Fruit fly (Drosophila melanogaster) whole organism, embryonic: ENCODE data around the gene unc79.
A peak's percentile ranks its signal among the peaks of the same experiment; 100 is the strongest.

Experiments used
- BEAF-32 ChIP-seq: fragments of 200-800 bp; sonication (Bioruptor generic); optimal IDR thresholded peaks from 3 replicates; lab custom pipeline; 2017; ENCODE audit warnings: missing biosample characterization, missing genetic modification characterization, mild to moderate bottlenecking, moderate library complexity, missing genetic modification reagents
- CG10654 ChIP-seq: fragments of 200-800 bp; sonication (Bioruptor generic); optimal IDR thresholded peaks from 2 replicates; lab custom pipeline; 2016; ENCODE audit warnings: missing biosample characterization, missing genetic modification characterization
- CG14050 ChIP-seq: fragments of 200-800 bp; sonication (Bioruptor generic); IDR thresholded peaks from 3 replicates; pipeline ENCODE4 v1.3.6; 2022; ENCODE audit warnings: missing biosample characterization, missing genetic modification characterization
- CG14965 ChIP-seq: fragments of 200-800 bp; sonication (Bioruptor generic); optimal IDR thresholded peaks from 2 replicates; lab custom pipeline; 2016; ENCODE audit warnings: missing biosample characterization, missing genetic modification characterization, borderline replicate concordance
- CG15601 ChIP-seq: fragments of 200-800 bp; sonication (Bioruptor generic); optimal IDR thresholded peaks from 3 replicates; lab custom pipeline; 2019; ENCODE audit warnings: missing biosample characterization, mild to moderate bottlenecking, missing genetic modification characterization, moderate library complexity
- CG1602 ChIP-seq: fragments of 200-800 bp; sonication (Bioruptor generic); optimal IDR thresholded peaks from 3 replicates; lab custom pipeline; 2016; ENCODE audit warnings: missing biosample characterization, missing genetic modification characterization
- CG18619 ChIP-seq: fragments of 200-800 bp; sonication (Bioruptor generic); optimal IDR thresholded peaks from 3 replicates; lab custom pipeline; 2017; ENCODE audit warnings: missing biosample characterization, mild to moderate bottlenecking, missing genetic modification characterization
- CG2712 ChIP-seq: fragments of 200-800 bp; optimal IDR thresholded peaks from 3 replicates; lab custom pipeline; 2019; ENCODE audit warnings: missing biosample characterization, mild to moderate bottlenecking, missing genetic modification characterization, moderate library complexity
- CG42726 ChIP-seq: fragments of 200-800 bp; sonication (Bioruptor generic); IDR thresholded peaks from 2 replicates; pipeline ENCODE4 v1.3.6; 2022; ENCODE audit warnings: missing biosample characterization, missing genetic modification characterization; ENCODE audit not compliant: partially characterized antibody
- CG4854 ChIP-seq: fragments of 200-800 bp; sonication (Bioruptor generic); optimal IDR thresholded peaks from 2 replicates; lab custom pipeline; 2016; ENCODE audit warnings: missing biosample characterization, missing genetic modification characterization, inconsistent platforms
- CG6854 ChIP-seq: fragments of 200-800 bp; sonication (Bioruptor generic); optimal IDR thresholded peaks from 3 replicates; lab custom pipeline; 2017; ENCODE audit warnings: missing biosample characterization, mild to moderate bottlenecking, missing genetic modification characterization
- CG7271 ChIP-seq: fragments of 200-800 bp; sonication (Bioruptor generic); optimal IDR thresholded peaks from 2 replicates; lab custom pipeline; 2018; ENCODE audit warnings: missing biosample characterization, mild to moderate bottlenecking, missing genetic modification characterization, moderate library complexity
- CG7372 ChIP-seq: fragments of 200-800 bp; sonication (Bioruptor generic); IDR thresholded peaks from 2 replicates; pipeline ENCODE4 v1.3.6; 2022; ENCODE audit warnings: missing biosample characterization, missing genetic modification characterization
- CG8359 ChIP-seq: fragments of 200-800 bp; sonication (Bioruptor generic); optimal IDR thresholded peaks from 2 replicates; lab custom pipeline; 2017; ENCODE audit warnings: missing biosample characterization, mild to moderate bottlenecking, missing genetic modification characterization, borderline replicate concordance
- CG9817 ChIP-seq: fragments of 200-800 bp; sonication (Bioruptor generic); optimal IDR thresholded peaks from 2 replicates; lab custom pipeline; 2018; ENCODE audit warnings: missing biosample characterization, mild to moderate bottlenecking, missing genetic modification characterization, moderate library complexity
- Dad ChIP-seq: fragments of 200-800 bp; sonication (Bioruptor generic); optimal IDR thresholded peaks from 3 replicates; lab custom pipeline; 2016; ENCODE audit warnings: missing biosample characterization, missing genetic modification characterization
- Deaf1 ChIP-seq: fragments of 200-800 bp; optimal IDR thresholded peaks from 3 replicates; lab custom pipeline; 2019; ENCODE audit warnings: missing biosample characterization, mild to moderate bottlenecking, missing genetic modification characterization, moderate library complexity
- Dll ChIP-seq: fragments of 200-800 bp; sonication (Bioruptor generic); IDR thresholded peaks from 4 replicates; pipeline ENCODE4 v1.3.6; 2022; ENCODE audit warnings: missing biosample characterization, missing genetic modification characterization; ENCODE audit not compliant: partially characterized antibody
- Elba2 ChIP-seq: fragments of 200-800 bp; sonication (Bioruptor generic); optimal IDR thresholded peaks from 3 replicates; lab custom pipeline; 2016; ENCODE audit warnings: missing biosample characterization, missing genetic modification characterization
- Ets65A ChIP-seq: fragments of 200-800 bp; sonication (Bioruptor generic); peaks from one replicate; lab custom pipeline; 2016; ENCODE audit warnings: missing biosample characterization, missing genetic modification characterization
- Fer1 ChIP-seq: fragments of 200-800 bp; sonication (Bioruptor generic); optimal IDR thresholded peaks from 2 replicates; lab custom pipeline; 2017; ENCODE audit warnings: missing biosample characterization, mild to moderate bottlenecking, missing genetic modification characterization
- Nf-YA ChIP-seq: fragments of 200-800 bp; sonication (Bioruptor generic); IDR thresholded peaks from 2 replicates; pipeline ENCODE4 v1.3.6; 2022; ENCODE audit warnings: missing biosample characterization, missing genetic modification characterization
- Oaz ChIP-seq: fragments of 200-800 bp; sonication (Bioruptor generic); IDR thresholded peaks from 2 replicates; pipeline ENCODE4 v1.3.6; 2022; ENCODE audit warnings: missing biosample characterization, missing genetic modification characterization
- Scr ChIP-seq: fragments of 200-800 bp; sonication (Bioruptor generic); IDR thresholded peaks from 2 replicates; pipeline ENCODE4 v1.3.6; 2022; ENCODE audit warnings: missing biosample characterization, missing genetic modification characterization; ENCODE audit not compliant: partially characterized antibody
- Usf ChIP-seq: fragments of 200-800 bp; sonication (Bioruptor generic); optimal IDR thresholded peaks from 2 replicates; lab custom pipeline; 2017; ENCODE audit warnings: missing genotype, missing biosample characterization, missing genetic modification characterization
- Xrp1 ChIP-seq: fragments of 200-800 bp; sonication (Bioruptor generic); IDR thresholded peaks from 2 replicates; pipeline ENCODE4 v1.3.6; 2022; ENCODE audit warnings: missing biosample characterization, missing genetic modification characterization
- aop ChIP-seq: fragments of 200-800 bp; sonication (Bioruptor generic); IDR thresholded peaks from 2 replicates; pipeline ENCODE4 v1.3.6; 2022; ENCODE audit warnings: missing biosample characterization, missing genetic modification characterization
- bsh ChIP-seq, 2 experiments: fragments of 200-800 bp; sonication (Bioruptor generic); optimal IDR thresholded peaks; 2 replicates each; lab custom pipeline; 2017 to 2018; ENCODE audit warnings: mild to moderate bottlenecking in 2 of 2, missing biosample characterization in 2 of 2, missing genetic modification characterization in 2 of 2, moderate library complexity in 1 of 2
- corto ChIP-seq: fragments of 200-800 bp; sonication (Bioruptor generic); optimal IDR thresholded peaks from 2 replicates; lab custom pipeline; 2016; ENCODE audit warnings: missing biosample characterization, mild to moderate bottlenecking, missing genetic modification characterization, moderate library complexity
- da ChIP-seq: fragments of 200-800 bp; sonication (Bioruptor generic); optimal IDR thresholded peaks from 2 replicates; lab custom pipeline; 2016; ENCODE audit warnings: missing biosample characterization, missing genetic modification characterization
- disco-r ChIP-seq: fragments of 200-800 bp; sonication (Bioruptor generic); optimal IDR thresholded peaks from 2 replicates; lab custom pipeline; 2016; ENCODE audit warnings: missing biosample characterization, missing genetic modification characterization
- lab ChIP-seq: fragments of 200-800 bp; sonication (Bioruptor generic); optimal IDR thresholded peaks from 3 replicates; lab custom pipeline; 2017; ENCODE audit warnings: missing biosample characterization, missing genetic modification characterization, mild to moderate bottlenecking, moderate library complexity, missing genetic modification reagents
- lbe ChIP-seq: fragments of 200-800 bp; sonication (Bioruptor generic); optimal IDR thresholded peaks from 2 replicates; lab custom pipeline; 2016; ENCODE audit warnings: missing biosample characterization, mild to moderate bottlenecking, missing genetic modification characterization
- nom ChIP-seq: fragments of 200-800 bp; sonication (Bioruptor generic); optimal IDR thresholded peaks from 2 replicates; lab custom pipeline; 2017; ENCODE audit warnings: missing biosample characterization, missing genetic modification characterization, mild to moderate bottlenecking, moderate library complexity, missing genetic modification reagents
- prd ChIP-seq, 3 experiments: fragments of >200 bp in 2 of 3; fragments of 200-800 bp in 1 of 3; sonication (Bioruptor generic) in 1 of 3; optimal IDR thresholded peaks in 2 of 3; IDR thresholded peaks in 1 of 3; 2 replicates in 2 of 3; 3 replicates in 1 of 3; pipeline versions ENCODE4 v1.3.6 to Lab custom; 2017 to 2022; ENCODE audit warnings: missing biosample characterization in 1 of 3, missing genetic modification characterization in 1 of 3
- sens ChIP-seq: fragments of 200-800 bp; sonication (Bioruptor generic); peaks from one replicate; lab custom pipeline; 2016; ENCODE audit warnings: missing biosample characterization, missing genetic modification characterization
- seq ChIP-seq: fragments of 200-800 bp; sonication (Bioruptor generic); IDR thresholded peaks from 2 replicates; pipeline ENCODE4 v1.3.6; 2022; ENCODE audit warnings: missing biosample characterization, missing genetic modification characterization
- slou ChIP-seq: fragments of 200-800 bp; sonication (Bioruptor generic); optimal IDR thresholded peaks from 3 replicates; lab custom pipeline; 2016; ENCODE audit warnings: missing biosample characterization, missing genetic modification characterization
- stwl ChIP-seq: fragments of 200-800 bp; sonication (Bioruptor generic); optimal IDR thresholded peaks from 3 replicates; lab custom pipeline; 2018; ENCODE audit warnings: missing biosample characterization, mild to moderate bottlenecking, missing genetic modification characterization, moderate library complexity
- tio ChIP-seq: fragments of 200-800 bp; sonication (Bioruptor generic); optimal IDR thresholded peaks from 2 replicates; lab custom pipeline; 2017; ENCODE audit warnings: missing biosample characterization, missing genetic modification characterization, inconsistent platforms
- tx ChIP-seq: fragments of 200-800 bp; sonication (Bioruptor generic); optimal IDR thresholded peaks from 2 replicates; lab custom pipeline; 2016; ENCODE audit warnings: missing biosample characterization, missing genetic modification characterization
- yki ChIP-seq: fragments of >200 bp; optimal IDR thresholded peaks from 3 replicates; lab custom pipeline; 2018
- zen2 ChIP-seq: fragments of 200-800 bp; sonication (Bioruptor generic); IDR thresholded peaks from 3 replicates; pipeline ENCODE4 v1.3.6; 2022; ENCODE audit warnings: missing biosample characterization, missing genetic modification characterization; ENCODE audit not compliant: partially characterized antibody

The unc79 gene

DNA sequence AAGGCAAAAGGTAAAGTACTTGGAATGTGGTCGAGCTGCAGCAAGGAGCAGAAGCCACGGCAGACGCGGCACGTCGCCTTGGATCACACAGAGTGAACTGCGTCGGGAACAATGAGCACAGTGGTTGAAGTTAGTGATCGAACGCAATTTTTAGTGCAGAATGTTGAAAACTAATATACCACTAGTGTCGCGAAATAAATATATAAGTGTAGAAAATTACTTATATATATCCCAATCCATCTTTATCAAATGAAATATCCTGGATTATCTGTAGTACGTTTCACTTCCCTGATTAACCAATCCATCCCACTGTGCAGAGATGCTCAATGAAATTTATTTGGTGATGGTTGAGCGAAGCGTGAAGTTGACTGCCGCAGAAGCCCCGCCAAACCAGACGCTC is 40.6 kb upstream of the unc79 start (continued):
- TF ChIP-seq disco-r (no peak), Scr (GFP tag; lab: Robert Waterston, UW) (no peak), Dll (GFP tag; lab: Robert Waterston, UW) (no peak), CG18619 (GFP tag; lab: Kevin White, UChicago) (no peak), CG9817 (tag; lab: Kevin White, UChicago) (no peak), CG8359 (no peak), Deaf1 (tag; lab: Kevin White, UChicago) (no peak), BEAF-32 (GFP tag; lab: Kevin White, UChicago) (no peak), tio (GFP tag; lab: Kevin White, UChicago) (no peak), CG14965 (no peak), CG10654 (no peak), prd (optimal IDR thresholded peaks at IDR 0.05; lab: Kevin White, UChicago) (no peak), prd (GFP tag; IDR thresholded peaks at IDR 0.05; lab: Robert Waterston, UW) (peak; percentile 50; the same call in 1 of the 3 replicates), CG14050 (GFP tag; lab: Robert Waterston, UW) (no peak), Fer1 (GFP tag; lab: Kevin White, UChicago) (no peak), yki (no peak), CG6854 (GFP tag; lab: Kevin White, UChicago) (no peak), Xrp1 (GFP tag; lab: Robert Waterston, UW) (peak; percentile 49; the same call in 1 of the 2 replicates), Dad (GFP tag; lab: Kevin White, UChicago) (no peak), stwl (tag; lab: Kevin White, UChicago) (no peak), CG2712 (tag; lab: Kevin White, UChicago) (peak; percentile 39)

DNA sequence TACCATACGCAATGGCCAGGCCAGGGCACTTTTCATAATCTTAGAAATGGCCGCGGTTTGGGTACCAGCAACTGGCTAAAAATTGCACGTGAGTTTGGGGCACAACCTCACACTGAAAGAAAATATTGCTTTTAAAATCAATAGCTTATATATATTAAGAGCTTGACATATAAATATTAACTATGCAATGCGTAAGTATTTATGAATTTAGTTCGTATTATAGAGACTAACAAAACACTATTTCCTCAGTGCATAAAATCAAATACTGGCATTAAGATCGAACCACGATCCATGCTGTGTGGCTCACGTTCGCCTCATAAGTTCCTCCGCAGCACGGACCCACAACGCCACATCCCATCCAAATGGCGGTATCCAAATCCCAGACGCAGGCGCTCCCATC is 37.6 kb upstream of the unc79 start:
- TF ChIP-seq CG42726 (GFP tag; lab: Robert Waterston, UW) (no peak), lbe (peak; percentile 48)
- TF ChIP-seq, all 482 proteins: peak for 1

DNA sequence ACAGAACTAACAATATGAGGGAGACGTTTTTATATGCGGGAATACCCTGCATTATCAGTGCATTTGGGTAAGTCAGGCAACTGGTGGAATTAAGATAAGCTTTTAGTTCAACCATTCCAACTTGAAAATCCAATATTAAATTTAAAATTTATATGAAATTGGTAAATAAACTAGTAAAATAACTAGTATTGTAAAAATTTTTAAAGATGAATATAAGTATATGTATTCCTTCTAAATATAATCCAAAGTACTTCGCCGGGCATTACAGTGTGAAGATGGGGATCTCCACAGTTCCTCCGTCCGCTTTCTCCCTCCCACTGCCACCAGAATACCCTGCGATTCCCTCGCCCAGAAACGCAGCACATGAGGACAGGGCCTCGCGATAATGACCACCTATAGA is 36.9 kb upstream of the unc79 start:
- TF ChIP-seq Oaz (GFP tag; lab: Robert Waterston, UW) (no peak), Nf-YA (GFP tag; lab: Robert Waterston, UW) (no peak), Usf (GFP tag; lab: Kevin White, UChicago) (no peak), CG7271 (tag; lab: Kevin White, UChicago) (no peak), Elba2 (GFP tag; lab: Kevin White, UChicago) (no peak), CG4854 (GFP tag; lab: Kevin White, UChicago) (no peak), seq (GFP tag; lab: Robert Waterston, UW) (no peak), zen2 (GFP tag; lab: Robert Waterston, UW) (no peak), lab (GFP tag; lab: Kevin White, UChicago) (no peak), slou (GFP tag; lab: Kevin White, UChicago) (no peak), CG15601 (tag; lab: Kevin White, UChicago) (no peak), da (GFP tag; lab: Kevin White, UChicago) (no peak), CG7372 (GFP tag; lab: Robert Waterston, UW) (no peak), tx (GFP tag; lab: Kevin White, UChicago) (no peak)

DNA sequence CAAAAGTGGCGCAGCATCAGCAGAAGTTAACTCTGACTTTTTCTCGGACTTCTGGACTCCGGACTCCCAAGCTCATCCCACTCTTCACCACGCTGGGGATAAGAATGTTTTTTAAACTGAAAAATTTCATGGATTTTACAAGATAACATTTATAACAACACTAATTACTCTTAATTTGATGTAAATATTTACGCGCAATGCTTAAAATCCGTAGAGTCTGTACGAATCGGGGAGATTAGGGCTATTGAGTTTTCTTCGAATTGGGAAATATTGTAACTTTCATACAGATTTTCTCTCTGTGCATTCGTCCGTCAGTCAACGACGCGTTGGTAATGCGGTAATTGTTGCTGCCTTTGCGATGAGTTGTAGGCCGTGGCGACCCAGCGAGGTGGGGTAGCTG is 36.3 kb upstream of the unc79 start:
- peak; percentile 22 for TF ChIP-seq corto (GFP tag; lab: Kevin White, UChicago)
- TF ChIP-seq lbe: peak; percentile 61
- TF ChIP-seq sens (GFP tag; lab: Kevin White, UChicago): peak; percentile 12
- TF ChIP-seq CG1602 (GFP tag; lab: Kevin White, UChicago): no peak
- TF ChIP-seq bsh (GFP tag; optimal IDR thresholded peaks at IDR 0.05; lab: Kevin White, UChicago): peak in 1 of 2 experiments; percentile 2
- peak; percentile 14 for TF ChIP-seq nom (GFP tag; lab: Kevin White, UChicago)
- no peak for TF ChIP-seq aop (GFP tag; lab: Robert Waterston, UW)
- peak; percentile 40 for TF ChIP-seq Ets65A (GFP tag; lab: Kevin White, UChicago)
- TF ChIP-seq, all 482 proteins: peak for 6
